Fruit fly (Drosophila melanogaster) Kc167 (cell line): ENCODE data around the gene Slu7.

Experiments
- Myc ChIP-seq: fragments of >200 bp; optimal IDR thresholded peaks from 2 replicates; lab custom pipeline; 2017; ENCODE audit warnings: missing external identifiers
- Sin3A ChIP-seq: fragments of >200 bp; optimal IDR thresholded peaks from 2 replicates; lab custom pipeline; 2018; ENCODE audit warnings: missing external identifiers
- h ChIP-seq: fragments of >200 bp; optimal IDR thresholded peaks from 3 replicates; lab custom pipeline; 2018; ENCODE audit warnings: missing external identifiers
- insv ChIP-seq: fragments of >200 bp; optimal IDR thresholded peaks from 3 replicates; lab custom pipeline; 2018; ENCODE audit warnings: missing external identifiers
- psq ChIP-seq: fragments of >200 bp; optimal IDR thresholded peaks from 2 replicates; lab custom pipeline; 2017; ENCODE audit warnings: missing external identifiers
- ttk ChIP-seq: sonication (Bioruptor generic); optimal IDR thresholded peaks from 2 replicates; lab custom pipeline; 2017; ENCODE audit warnings: missing external identifiers

dm6 chr3R:29082034-29082433 lies 43.2 kb upstream of the Slu7 start:
- TF ChIP-seq ttk (lab: Kevin White, UChicago) (no peak), h (lab: Kevin White, UChicago) (no peak), insv (lab: Kevin White, UChicago) (no peak), psq (lab: Kevin White, UChicago) (no peak), Myc (lab: Kevin White, UChicago) (no peak), Sin3A (no peak)
